Worm (Caenorhabditis elegans): ENCODE measurements around the gene daf-37.

DNA sequence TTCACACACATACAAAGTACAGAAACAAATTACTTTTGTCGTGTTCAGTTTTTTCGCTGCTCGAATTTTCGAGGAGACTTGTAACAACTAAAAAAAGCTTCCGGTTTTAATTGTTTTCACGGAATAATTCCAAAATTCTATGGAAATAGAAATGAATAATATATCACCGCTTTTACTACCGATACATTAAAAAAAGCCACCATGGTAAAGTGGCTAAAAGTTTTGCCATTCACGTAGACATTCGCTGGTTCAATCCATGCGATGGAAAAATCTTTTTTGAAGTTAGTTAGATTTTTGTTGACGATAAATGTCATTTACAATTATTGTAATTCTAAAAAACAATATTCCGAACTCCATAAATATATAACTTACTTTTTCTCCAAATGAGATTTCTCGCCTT lies 39.3 kb downstream of the daf-37 start:
- no peak for TF ChIP-seq ceh-79 (tag; optimal IDR thresholded peaks at IDR 0.05)
- TF ChIP-seq hrde-1 (tag; optimal IDR thresholded peaks at IDR 0.05; ENCODE audit: borderline replicate concordance): no peak
- TF ChIP-seq repo-1 (tag; optimal IDR thresholded peaks at IDR 0.05): no peak
- no peak for TF ChIP-seq sea-2 (GFP tag; IDR thresholded peaks at IDR 0.05)
- TF ChIP-seq ztf-25 (GFP tag; IDR thresholded peaks at IDR 0.05): no peak
